Worm (Caenorhabditis elegans) whole organism, L1 larva: ENCODE results near the gene B0244.16.

Experiments
- ceh-8 ChIP-seq: fragments of 200-800 bp; sonication (Bioruptor generic); optimal IDR thresholded peaks from 2 replicates; lab custom pipeline; 2018; ENCODE audit warnings: mild to moderate bottlenecking, missing genetic modification characterization, moderate library complexity, missing compliant biosample characterization
- dpl-1 ChIP-seq, 3 experiments: fragments of 150-350 bp in 2 of 3; sonication (generic microtip) in 1 of 3; optimal IDR thresholded peaks; 2 replicates each; lab custom pipeline; 2014 to 2017; ENCODE audit warnings: missing biosample characterization in 3 of 3, missing genetic modification characterization in 3 of 3, missing genetic modification reagents in 3 of 3
- efl-1 ChIP-seq, 4 experiments: fragments of 150-350 bp; optimal IDR thresholded peaks in 3 of 4; peaks in 1 of 4; 1 replicate in 1 of 4; 2 replicates in 3 of 4; lab custom pipeline; 2014; ENCODE audit warnings: missing biosample characterization in 2 of 4, missing genetic modification characterization in 2 of 4, missing genetic modification reagents in 2 of 4
- lir-3 ChIP-seq: sonication (generic microtip); optimal IDR thresholded peaks from 2 replicates; lab custom pipeline; 2016; ENCODE audit warnings: mild to moderate bottlenecking, missing genetic modification characterization, moderate library complexity, missing compliant biosample characterization; ENCODE audit not compliant: poor library complexity
- mdl-1 ChIP-seq, 2 experiments: fragments of 150-350 bp; optimal IDR thresholded peaks; 2 replicates each; lab custom pipeline; 2014 to 2017; ENCODE audit warnings: missing biosample characterization in 2 of 2, missing genetic modification characterization in 2 of 2, inconsistent platforms in 1 of 2
- mep-1 ChIP-seq: fragments of 150-350 bp; optimal IDR thresholded peaks from 2 replicates; lab custom pipeline; 2014; ENCODE audit warnings: missing biosample characterization, missing genetic modification characterization
- nhr-11 ChIP-seq: fragments of 150-350 bp; optimal IDR thresholded peaks from 2 replicates; lab custom pipeline; 2014; ENCODE audit warnings: missing biosample characterization, missing genetic modification characterization
- nhr-12 ChIP-seq: sonication (generic microtip); optimal IDR thresholded peaks from 2 replicates; lab custom pipeline; 2017; ENCODE audit warnings: missing biosample characterization, missing genetic modification characterization
- zag-1 ChIP-seq: fragments of 150-350 bp; optimal IDR thresholded peaks from 2 replicates; lab custom pipeline; 2014; ENCODE audit warnings: missing biosample characterization, missing genetic modification characterization

- TF ChIP-seq lir-3 (tag; lab: Kevin White, UChicago), result no peak
- TF ChIP-seq nhr-11, result no peak
- TF ChIP-seq mdl-1 (tag; optimal IDR thresholded peaks at IDR 0.05; lab: Kevin White, UChicago), result no peak
- no peak for TF ChIP-seq dpl-1 (GFP tag; optimal IDR thresholded peaks at IDR 0.05; lab: Kevin White, UChicago)
- no peak for TF ChIP-seq nhr-12
- no peak for TF ChIP-seq ceh-8 (GFP tag; lab: Kevin White, UChicago)
- no peak for TF ChIP-seq mep-1 (tag; lab: Kevin White, UChicago)
- no peak for TF ChIP-seq efl-1 (optimal IDR thresholded peaks at IDR 0.05; lab: Kevin White, UChicago)
- peak in 1 of 2 experiments; percentile 15 for TF ChIP-seq efl-1 (GFP tag; optimal IDR thresholded peaks at IDR 0.05 in 1 of 2; lab: Kevin White, UChicago)
- no peak for TF ChIP-seq zag-1 (tag; lab: Kevin White, UChicago)
Measured at ce11 chrIII:5740666-5741065, at the start of gene B0244.16.
